Worm (Caenorhabditis elegans) whole organism, L4 larva: Measurements from ENCODE around the gene nspc-19.

ENCODE experiments used
- F26F4.8 ChIP-seq: fragments of 200-800 bp; sonication (Bioruptor generic); conservative IDR thresholded peaks from 2 replicates; pipeline ENCODE4 v1.3.6; 2022; ENCODE audit warnings: missing genetic modification characterization, missing compliant biosample characterization
- F37D6.2 ChIP-seq: sonication (generic microtip); optimal IDR thresholded peaks from 2 replicates; lab custom pipeline; 2016; ENCODE audit warnings: mild to moderate bottlenecking, missing genetic modification characterization, missing compliant biosample characterization
- F44E2.7 ChIP-seq: fragments of 200-800 bp; sonication (Bioruptor generic); IDR thresholded peaks from 2 replicates; pipeline ENCODE4 v2.1.2; 2022; ENCODE audit warnings: missing genetic modification characterization, missing compliant biosample characterization
- aha-1 ChIP-seq: fragments of 150-350 bp; peaks from one replicate; lab custom pipeline; 2014; ENCODE audit warnings: missing biosample characterization, missing genetic modification characterization
- aly-2 ChIP-seq: sonication (generic microtip); optimal IDR thresholded peaks from 2 replicates; lab custom pipeline; 2018; ENCODE audit warnings: missing biosample characterization, missing genetic modification characterization
- ama-1 ChIP-seq: fragments of 150-350 bp; optimal IDR thresholded peaks from 2 replicates; lab custom pipeline; 2014; ENCODE audit warnings: inconsistent platforms, mixed read lengths
- daf-16 ChIP-seq, 3 experiments: sonication (generic microtip); optimal IDR thresholded peaks; 2 replicates each; lab custom pipeline; 2016 to 2017; ENCODE audit warnings: missing genetic modification characterization in 3 of 3, missing genetic modification reagents in 3 of 3, mild to moderate bottlenecking in 2 of 3, missing compliant biosample characterization in 2 of 3, missing biosample characterization in 1 of 3, moderate library complexity in 1 of 3
- daf-19 ChIP-seq: fragments of 200-800 bp; sonication (Bioruptor generic); conservative IDR thresholded peaks from 2 replicates; pipeline ENCODE4 v1.3.6; 2022; ENCODE audit warnings: missing genetic modification characterization, missing compliant biosample characterization
- dmd-6 ChIP-seq: fragments of 200-800 bp; sonication (Bioruptor generic); IDR thresholded peaks from 2 replicates; pipeline ENCODE4 v1.3.6; 2022; ENCODE audit warnings: missing genetic modification reagents, missing genetic modification characterization, missing compliant biosample characterization
- dpl-1 ChIP-seq: fragments of 150-350 bp; optimal IDR thresholded peaks from 2 replicates; lab custom pipeline; 2014; ENCODE audit warnings: missing biosample characterization, missing genetic modification reagents, missing genetic modification characterization
- dve-1 ChIP-seq: sonication (generic microtip); optimal IDR thresholded peaks from 2 replicates; lab custom pipeline; 2017; ENCODE audit warnings: antibody characterized with exemption, mild to moderate bottlenecking, missing genetic modification characterization, missing compliant biosample characterization; ENCODE audit not compliant: insufficient read depth
- egl-27 ChIP-seq: sonication (generic microtip); optimal IDR thresholded peaks from 3 replicates; lab custom pipeline; 2017; ENCODE audit warnings: missing biosample characterization, missing genetic modification reagents, missing genetic modification characterization
- egl-43 ChIP-seq: fragments of 200-800 bp; sonication (Bioruptor generic); IDR thresholded peaks from 2 replicates; pipeline ENCODE4 v1.3.6; 2022; ENCODE audit warnings: missing genetic modification reagents, missing genetic modification characterization, missing compliant biosample characterization
- hlh-11 ChIP-seq: fragments of 200-800 bp; sonication (Bioruptor generic); optimal IDR thresholded peaks from 2 replicates; lab custom pipeline; 2018; ENCODE audit warnings: mild to moderate bottlenecking, missing genetic modification characterization, missing compliant biosample characterization
- hlh-30 ChIP-seq: sonication (generic microtip); optimal IDR thresholded peaks from 2 replicates; lab custom pipeline; 2017; ENCODE audit warnings: antibody characterized with exemption, mild to moderate bottlenecking, missing genetic modification characterization, missing compliant biosample characterization; ENCODE audit not compliant: insufficient read depth
- hmg-1.1 ChIP-seq: fragments of 200-800 bp; sonication (Bioruptor generic); IDR thresholded peaks from 2 replicates; pipeline ENCODE4 v1.3.6; 2022; ENCODE audit warnings: missing genetic modification reagents, missing genetic modification characterization, missing compliant biosample characterization
- jun-1 ChIP-seq: fragments of 150-350 bp; optimal IDR thresholded peaks from 2 replicates; lab custom pipeline; 2014; ENCODE audit warnings: missing biosample characterization, missing genetic modification reagents, missing genetic modification characterization
- lim-7 ChIP-seq: fragments of 200-800 bp; sonication (Bioruptor generic); IDR thresholded peaks from 2 replicates; pipeline ENCODE4 v1.3.6; 2022; ENCODE audit warnings: missing genetic modification characterization, missing compliant biosample characterization
- lin-15B ChIP-seq: fragments of 150-350 bp; sonication (generic microtip); optimal IDR thresholded peaks from 3 replicates; lab custom pipeline; 2014; ENCODE audit warnings: missing biosample characterization, missing genetic modification characterization
- lin-38 ChIP-seq: fragments of 200-800 bp; sonication (Bioruptor generic); IDR thresholded peaks from 2 replicates; pipeline ENCODE4 v1.3.6; 2022; ENCODE audit warnings: missing genetic modification reagents, missing genetic modification characterization, missing compliant biosample characterization
- lsy-2 ChIP-seq, 2 experiments: fragments of 150-350 bp in 1 of 2; sonication (generic microtip) in 1 of 2; optimal IDR thresholded peaks; 2 replicates each; lab custom pipeline; 2014 to 2017; ENCODE audit warnings: missing biosample characterization in 2 of 2, missing genetic modification characterization in 2 of 2
- madf-9 ChIP-seq: fragments of 200-800 bp; sonication (Bioruptor generic); conservative IDR thresholded peaks from 2 replicates; pipeline ENCODE4 v1.3.6; 2022; ENCODE audit warnings: missing genetic modification reagents, missing genetic modification characterization, missing compliant biosample characterization
- mdt-29 ChIP-seq: fragments of 200-800 bp; sonication (Bioruptor generic); IDR thresholded peaks from 2 replicates; pipeline ENCODE4 v1.3.6; 2022; ENCODE audit warnings: missing genetic modification reagents, missing genetic modification characterization, missing compliant biosample characterization
- mep-1 ChIP-seq: fragments of 150-350 bp; sonication (generic microtip); optimal IDR thresholded peaks from 3 replicates; lab custom pipeline; 2014; ENCODE audit warnings: missing biosample characterization, missing genetic modification characterization
- mes-2 ChIP-seq: sonication (generic microtip); optimal IDR thresholded peaks from 2 replicates; lab custom pipeline; 2016; ENCODE audit warnings: missing genotype, mild to moderate bottlenecking, missing genetic modification characterization, missing compliant biosample characterization; ENCODE audit not compliant: poor library complexity, severe bottlenecking
- mxl-3 ChIP-seq: fragments of 200-800 bp; sonication (Bioruptor generic); optimal IDR thresholded peaks from 2 replicates; lab custom pipeline; 2018; ENCODE audit warnings: mild to moderate bottlenecking, missing genetic modification characterization, missing compliant biosample characterization
- nhr-237 ChIP-seq: sonication (generic microtip); optimal IDR thresholded peaks from 2 replicates; lab custom pipeline; 2017; ENCODE audit warnings: missing biosample characterization, missing genetic modification characterization
- nhr-28 ChIP-seq: fragments of 150-350 bp; optimal IDR thresholded peaks from 2 replicates; lab custom pipeline; 2014; ENCODE audit warnings: missing biosample characterization, missing genetic modification characterization
- nhr-48 ChIP-seq: sonication (generic microtip); optimal IDR thresholded peaks from 2 replicates; lab custom pipeline; 2016; ENCODE audit warnings: mild to moderate bottlenecking, missing genetic modification characterization, missing compliant biosample characterization
- pqm-1 ChIP-seq: sonication (generic microtip); optimal IDR thresholded peaks from 2 replicates; lab custom pipeline; 2017; ENCODE audit warnings: missing biosample characterization, missing genetic modification characterization
- set-16 ChIP-seq: fragments of 200-800 bp; sonication (Bioruptor generic); IDR thresholded peaks from 2 replicates; pipeline ENCODE4 v1.3.6; 2022; ENCODE audit warnings: missing genetic modification reagents, missing genetic modification characterization, missing compliant biosample characterization
- tra-1 ChIP-seq: fragments of 200-800 bp; sonication (Bioruptor generic); IDR thresholded peaks from 2 replicates; pipeline ENCODE4 v1.3.6; 2022; ENCODE audit warnings: missing genetic modification reagents, missing genetic modification characterization, missing compliant biosample characterization
- unc-130 ChIP-seq: sonication (generic microtip); optimal IDR thresholded peaks from 2 replicates; lab custom pipeline; 2016; ENCODE audit warnings: missing genetic modification reagents, missing genetic modification characterization, missing compliant biosample characterization
- unc-62 ChIP-seq, 3 experiments: fragments of 150-350 bp in 1 of 3; sonication (generic microtip); optimal IDR thresholded peaks in 2 of 3; peaks in 1 of 3; 1 replicate in 1 of 3; 2 replicates in 2 of 3; lab custom pipeline; 2014 to 2017; ENCODE audit warnings: missing biosample characterization in 3 of 3, missing genetic modification characterization in 3 of 3, missing genetic modification reagents in 3 of 3, missing genotype in 1 of 3
- zfp-2 ChIP-seq: sonication (generic microtip); optimal IDR thresholded peaks from 2 replicates; lab custom pipeline; 2016; ENCODE audit warnings: mild to moderate bottlenecking, missing genetic modification characterization, missing compliant biosample characterization

Gene nspc-19

ce11 chrX:14502116-14502587, 26.3 kb upstream of the nspc-19 start (continued):
- TF ChIP-seq F26F4.8: no peak
- TF ChIP-seq madf-9 (GFP tag; lab: Robert Waterston, UW): no peak
- no peak for TF ChIP-seq ama-1 (lab: Kevin White, UChicago)

ce11 chrX:14503282-14503681, 25.2 kb upstream of the nspc-19 start:
- TF ChIP-seq jun-1 (tag; lab: Kevin White, UChicago) (no peak), daf-16 (GFP tag; optimal IDR thresholded peaks at IDR 0.05; lab: Kevin White, UChicago) (peak in 1 of 2 experiments; percentile 56), daf-16 (tag; optimal IDR thresholded peaks at IDR 0.05; lab: Kevin White, UChicago) (no peak), unc-62 (GFP tag; optimal IDR thresholded peaks at IDR 0.05 in 1 of 2; lab: Kevin White, UChicago) (peak in 1 of 2 experiments; percentile 19), unc-62 (tag; optimal IDR thresholded peaks at IDR 0.05; lab: Kevin White, UChicago) (no peak), tra-1 (peak; percentile 58; the same call in 1 of the 2 replicates), hlh-11 (tag; lab: Kevin White, UChicago) (peak; percentile 69), aly-2 (tag; lab: Kevin White, UChicago) (no peak), lsy-2 (tag; optimal IDR thresholded peaks at IDR 0.05; lab: Kevin White, UChicago) (peak in 1 of 2 experiments; percentile 3), dmd-6 (GFP tag; lab: Robert Waterston, UW) (peak; percentile 52), mxl-3 (GFP tag; lab: Kevin White, UChicago) (peak; percentile 7), dpl-1 (GFP tag; lab: Kevin White, UChicago) (no peak), unc-130 (GFP tag; lab: Kevin White, UChicago) (no peak), nhr-48 (tag; lab: Kevin White, UChicago) (peak; percentile 18), zfp-2 (tag; lab: Kevin White, UChicago) (no peak), hlh-30 (tag; lab: Kevin White, UChicago) (peak; percentile 25), nhr-28 (tag; lab: Kevin White, UChicago) (peak; percentile 31), set-16 (no peak)

ce11 chrX:14503800-14504550, 24.5 kb upstream of the nspc-19 start, which contains the start of gene M163.1:
TSS of gene M163.1 (minus strand) at chrX:14503824.
- TF ChIP-seq mdt-29 (GFP tag; lab: Robert Waterston, UW) (0 out of 2 replicates have a peak, but pooled peaks have one; percentile 11), aha-1 (tag; lab: Kevin White, UChicago) (peak; percentile 95), F26F4.8 (no peak), dve-1 (tag; lab: Kevin White, UChicago) (peak; percentile 42), nhr-48 (tag; lab: Kevin White, UChicago) (no peak), F44E2.7 (GFP tag; lab: Robert Waterston, UW) (0 out of 2 replicates have a peak, but pooled peaks have one; percentile 48), tra-1 (0 out of 2 replicates have a peak, but pooled peaks have one; percentile 28), lim-7 (no peak), set-16 (peak; percentile 84), pqm-1 (tag; lab: Kevin White, UChicago) (peak; percentile 49), lin-15B (no peak), mep-1 (no peak), nhr-237 (no peak), dmd-6 (GFP tag; lab: Robert Waterston, UW) (peak; percentile 56), mes-2 (tag; lab: Kevin White, UChicago) (peak; percentile 1), F37D6.2 (tag; lab: Kevin White, UChicago) (no peak), daf-19 (GFP tag; lab: Robert Waterston, UW) (no peak), egl-43 (0 out of 2 replicates have a peak, but pooled peaks have one; percentile 11), jun-1 (tag; lab: Kevin White, UChicago) (no peak), egl-27 (tag; lab: Kevin White, UChicago) (no peak), unc-62 (GFP tag; optimal IDR thresholded peaks at IDR 0.05 in 1 of 2; lab: Kevin White, UChicago) (peak in 1 of 2 experiments; percentile 91), unc-62 (tag; optimal IDR thresholded peaks at IDR 0.05; lab: Kevin White, UChicago) (no peak), nhr-28 (tag; lab: Kevin White, UChicago) (peak; percentile 37), hlh-30 (tag; lab: Kevin White, UChicago) (peak; percentile 76), lin-38 (GFP tag; lab: Robert Waterston, UW) (0 out of 2 replicates have a peak, but pooled peaks have one; percentile 18), daf-16 (GFP tag; optimal IDR thresholded peaks at IDR 0.05; lab: Kevin White, UChicago) (no peak), daf-16 (tag; optimal IDR thresholded peaks at IDR 0.05; lab: Kevin White, UChicago) (peak; percentile 57), hlh-11 (tag; lab: Kevin White, UChicago) (peak; percentile 38), hmg-1.1 (GFP tag; lab: Robert Waterston, UW) (no peak)
- TF ChIP-seq, all 104 proteins: peak for 16
